Worm (Caenorhabditis elegans): ENCODE measurements around the gene ani-3.

DNA sequence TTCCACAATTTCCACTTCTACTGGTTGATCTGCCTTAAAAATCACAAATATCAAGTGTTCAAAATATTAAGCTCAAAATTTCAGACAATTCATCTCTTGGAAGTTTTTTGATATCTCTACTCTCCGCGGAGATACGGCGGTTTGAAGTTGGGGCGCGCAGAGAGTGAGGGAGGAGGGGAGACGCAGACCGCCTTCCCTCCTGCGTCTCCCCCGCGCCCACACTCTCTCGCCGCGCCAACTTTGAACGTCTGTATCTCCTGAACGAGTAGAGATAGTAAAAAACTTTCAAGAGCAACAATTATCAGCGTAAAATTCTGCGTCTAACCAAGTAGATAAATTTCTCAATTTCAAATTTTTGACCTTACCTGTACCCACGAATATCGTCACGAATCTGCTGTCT lies 30.5 kb downstream of the ani-3 start:
- TF ChIP-seq ztf-23 (GFP tag; IDR thresholded peaks at IDR 0.05): no peak
- TF ChIP-seq flt-1 (GFP tag; IDR thresholded peaks at IDR 0.05): no peak
- TF ChIP-seq cog-1 (tag; optimal IDR thresholded peaks at IDR 0.05): no peak
- TF ChIP-seq ztf-29 (GFP tag; IDR thresholded peaks at IDR 0.05): no peak
- no peak for TF ChIP-seq tab-1 (GFP tag; IDR thresholded peaks at IDR 0.05)
- no peak for TF ChIP-seq T22C8.4 (GFP tag; IDR thresholded peaks at IDR 0.05)
- TF ChIP-seq med-1 (GFP tag; optimal IDR thresholded peaks at IDR 0.05; ENCODE audit: insufficient read depth): no peak

Data from whole organism, midembryonic.